Worm (Caenorhabditis elegans): ENCODE data around the gene ascc-1.

DNA sequence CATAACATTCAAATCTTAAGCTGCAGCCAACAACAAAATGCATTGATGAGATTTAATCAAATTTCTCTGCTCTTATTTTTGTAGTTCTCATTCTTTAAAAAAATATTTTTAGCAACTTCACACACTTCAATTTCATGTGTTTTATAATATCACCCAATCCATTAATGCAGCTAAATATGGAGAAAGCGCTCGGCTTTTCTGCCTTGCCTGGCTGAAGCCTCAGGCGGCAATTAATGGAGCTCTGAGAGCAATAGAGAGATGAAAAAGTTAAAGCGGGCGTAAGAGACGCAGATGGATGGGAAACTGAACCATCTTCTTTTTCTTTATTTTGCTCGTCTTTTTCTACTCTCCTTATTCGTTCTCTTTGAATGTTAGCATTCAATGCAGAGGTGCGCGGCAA is 50.2 kb downstream of the ascc-1 start:
- TF ChIP-seq ama-1 (optimal IDR thresholded peaks at IDR 0.05) = no peak
- no peak for TF ChIP-seq sea-1 (GFP tag; conservative IDR thresholded peaks at IDR 0.05)

All from whole organism, early embryonic.